Comparison of ENCODE assay signal across 4 fruit fly cellular contexts in genomic region chr3R:7497488-7497887, dm6.
TF ChIP-seq lines count a peak whose summit lies in the region.

No protein-coding gene starts in this region.

- TF ChIP-seq CTCF in whole organism, embryonic (GFP tag; optimal IDR thresholded peaks at IDR 0.05; lab: Kevin White, UChicago) = no peak

TF ChIP-seq in whole organism, adult, 20 proteins besides CTCF, POLR2A, EP300 and RAD21:
- TF ChIP-seq toe (GFP tag; optimal IDR thresholded peaks at IDR 0.05; lab: Kevin White, UChicago) = no peak
- no peak for TF ChIP-seq kay (GFP tag; lab: Kevin White, UChicago; ENCODE audit: borderline replicate concordance)
- no peak for TF ChIP-seq CG14711 (tag; optimal IDR thresholded peaks at IDR 0.05; lab: Kevin White, UChicago)
- TF ChIP-seq Clk (GFP tag; optimal IDR thresholded peaks at IDR 0.05; lab: Kevin White, UChicago) = no peak
- TF ChIP-seq cic (GFP tag; optimal IDR thresholded peaks at IDR 0.05; lab: Kevin White, UChicago) = peak; percentile 33
- no peak for TF ChIP-seq Hr96 (GFP tag; optimal IDR thresholded peaks at IDR 0.05; lab: Kevin White, UChicago)
- TF ChIP-seq CG7045 (GFP tag; optimal IDR thresholded peaks at IDR 0.05; lab: Kevin White, UChicago) = no peak
- TF ChIP-seq CG1620 (GFP tag; optimal IDR thresholded peaks at IDR 0.05; lab: Kevin White, UChicago) = no peak
- no peak for TF ChIP-seq ovo (GFP tag; optimal IDR thresholded peaks at IDR 0.05; lab: Kevin White, UChicago)
- TF ChIP-seq CG12768 (GFP tag; optimal IDR thresholded peaks at IDR 0.05; lab: Kevin White, UChicago) = peak; percentile 4
- TF ChIP-seq pad (GFP tag; optimal IDR thresholded peaks at IDR 0.05; lab: Kevin White, UChicago) = no peak
- TF ChIP-seq tj (GFP tag; optimal IDR thresholded peaks at IDR 0.05; lab: Kevin White, UChicago) = peak; percentile 81
- TF ChIP-seq cnc (optimal IDR thresholded peaks at IDR 0.05; lab: Kevin White, UChicago) = no peak
- no peak for TF ChIP-seq CG33017 (tag; optimal IDR thresholded peaks at IDR 0.05; lab: Kevin White, UChicago)
- no peak for TF ChIP-seq CG11617 (GFP tag; optimal IDR thresholded peaks at IDR 0.05; lab: Kevin White, UChicago)
- TF ChIP-seq Crg-1 (GFP tag; optimal IDR thresholded peaks at IDR 0.05; lab: Kevin White, UChicago) = no peak
- TF ChIP-seq Mnt (GFP tag; optimal IDR thresholded peaks at IDR 0.05; lab: Kevin White, UChicago) = no peak
- TF ChIP-seq bab1 (GFP tag; optimal IDR thresholded peaks at IDR 0.05; lab: Kevin White, UChicago) = peak; percentile 19
- no peak for TF ChIP-seq CG7101 (tag; optimal IDR thresholded peaks at IDR 0.05; lab: Kevin White, UChicago)
- no peak for TF ChIP-seq CG5204 (GFP tag; optimal IDR thresholded peaks at IDR 0.05; lab: Kevin White, UChicago)
TF ChIP-seq in whole organism, adult: peak in this region for 4.

TF ChIP-seq in whole organism, embryonic, 481 proteins besides CTCF, POLR2A, EP300 and RAD21:
- peak; percentile 48 for TF ChIP-seq lab (GFP tag; optimal IDR thresholded peaks at IDR 0.05; lab: Kevin White, UChicago)
- TF ChIP-seq Med (GFP tag; lab: Kevin White, UChicago) = peak; percentile 65
- no peak for TF ChIP-seq Rfx (GFP tag; IDR thresholded peaks at IDR 0.05; lab: Robert Waterston, UW)
- TF ChIP-seq CG5180 (GFP tag; optimal IDR thresholded peaks at IDR 0.05; lab: Kevin White, UChicago) = no peak
- peak; percentile 52 for TF ChIP-seq sd (tag; optimal IDR thresholded peaks at IDR 0.05; lab: Kevin White, UChicago)
- peak; percentile 8 for TF ChIP-seq Fer1 (GFP tag; optimal IDR thresholded peaks at IDR 0.05; lab: Kevin White, UChicago)
- peak; percentile 26 for TF ChIP-seq corto (GFP tag; optimal IDR thresholded peaks at IDR 0.05; lab: Kevin White, UChicago)
- no peak for TF ChIP-seq CG10209 (GFP tag; optimal IDR thresholded peaks at IDR 0.05; lab: Kevin White, UChicago)
- TF ChIP-seq prd (optimal IDR thresholded peaks at IDR 0.05; lab: Kevin White, UChicago) = no peak
- no peak for TF ChIP-seq prd (GFP tag; IDR thresholded peaks at IDR 0.05; lab: Robert Waterston, UW)
- TF ChIP-seq exex (tag; optimal IDR thresholded peaks at IDR 0.05; lab: Kevin White, UChicago) = peak; percentile 77
- TF ChIP-seq chinmo (GFP tag; IDR thresholded peaks at IDR 0.05; lab: Robert Waterston, UW; ENCODE audit: partially characterized antibody) = 0 out of 4 replicates have a peak, but pooled peaks have one; percentile 63
- TF ChIP-seq CG34376 (GFP tag; optimal IDR thresholded peaks at IDR 0.05; lab: Kevin White, UChicago) = peak; percentile 67
- TF ChIP-seq CG3847 (GFP tag; IDR thresholded peaks at IDR 0.05; lab: Robert Waterston, UW) = no peak
- peak; percentile 73 for TF ChIP-seq mirr (GFP tag; optimal IDR thresholded peaks at IDR 0.05; lab: Kevin White, UChicago)
- TF ChIP-seq CG31365 (tag; optimal IDR thresholded peaks at IDR 0.05; lab: Kevin White, UChicago) = no peak
- TF ChIP-seq CG4328 (GFP tag; optimal IDR thresholded peaks at IDR 0.05; lab: Kevin White, UChicago) = no peak
- TF ChIP-seq Pdp1 (GFP tag; optimal IDR thresholded peaks at IDR 0.05; lab: Kevin White, UChicago) = peak in 1 of 2 experiments; percentile 79
- TF ChIP-seq sug (tag; optimal IDR thresholded peaks at IDR 0.05; lab: Kevin White, UChicago) = peak; percentile 65
- no peak for TF ChIP-seq pzg (GFP tag; optimal IDR thresholded peaks at IDR 0.05; lab: Kevin White, UChicago)

TF ChIP-seq in whole organism, prepupa, 60 proteins besides CTCF, POLR2A, EP300 and RAD21:
- TF ChIP-seq acj6 (GFP tag; optimal IDR thresholded peaks at IDR 0.05; lab: Kevin White, UChicago) (no peak), vri (GFP tag; optimal IDR thresholded peaks at IDR 0.05; lab: Kevin White, UChicago) (peak; percentile 74), eg (GFP tag; IDR thresholded peaks at IDR 0.05; lab: Robert Waterston, UW) (no peak), fd59A (GFP tag; optimal IDR thresholded peaks at IDR 0.05; lab: Kevin White, UChicago) (no peak), CG11294 (GFP tag; IDR thresholded peaks at IDR 0.05; lab: Robert Waterston, UW) (no peak), CG31627 (GFP tag; optimal IDR thresholded peaks at IDR 0.05; lab: Kevin White, UChicago) (no peak), CG6163 (GFP tag; IDR thresholded peaks at IDR 0.05; lab: Robert Waterston, UW) (no peak), lz (GFP tag; optimal IDR thresholded peaks at IDR 0.05; lab: Kevin White, UChicago) (no peak), Hr38 (GFP tag; optimal IDR thresholded peaks at IDR 0.05; lab: Kevin White, UChicago) (no peak), fkh (GFP tag; optimal IDR thresholded peaks at IDR 0.05; lab: Kevin White, UChicago) (peak; percentile 46), esn (GFP tag; optimal IDR thresholded peaks at IDR 0.05; lab: Kevin White, UChicago) (no peak), Eip78C (GFP tag; lab: Kevin White, UChicago) (peak; percentile 18)

TF ChIP-seq in whole organism, wandering third instar larva, 38 proteins besides CTCF, POLR2A, EP300 and RAD21:
- peak; percentile 16 for TF ChIP-seq Sp1 (GFP tag; optimal IDR thresholded peaks at IDR 0.05; lab: Kevin White, UChicago)
- peak; percentile 56 for TF ChIP-seq h (GFP tag; optimal IDR thresholded peaks at IDR 0.05; lab: Kevin White, UChicago)
- peak; percentile 41 for TF ChIP-seq CrebA (GFP tag; optimal IDR thresholded peaks at IDR 0.05; lab: Kevin White, UChicago; ENCODE audit: borderline replicate concordance)
- peak; percentile 25 for TF ChIP-seq OdsH (GFP tag; optimal IDR thresholded peaks at IDR 0.05; lab: Kevin White, UChicago)
- peak; percentile 18 for TF ChIP-seq Rel (GFP tag; optimal IDR thresholded peaks at IDR 0.05; lab: Kevin White, UChicago)
- peak; percentile 74 for TF ChIP-seq Rel (tag; optimal IDR thresholded peaks at IDR 0.05; lab: Kevin White, UChicago)
- TF ChIP-seq foxo (GFP tag; optimal IDR thresholded peaks at IDR 0.05; lab: Kevin White, UChicago) = no peak
- TF ChIP-seq br (GFP tag; optimal IDR thresholded peaks at IDR 0.05; lab: Kevin White, UChicago) = peak; percentile 33
- TF ChIP-seq woc (GFP tag; optimal IDR thresholded peaks at IDR 0.05; lab: Kevin White, UChicago) = no peak
TF ChIP-seq in whole organism, wandering third instar larva: peak in this region for 6.
